Worm (Caenorhabditis elegans) whole organism, late embryonic: Measurements from ENCODE around the gene Y42G9A.3.

ENCODE experiments used
- C38D4.7 ChIP-seq: fragments of 200-800 bp; sonication (Bioruptor generic); optimal IDR thresholded peaks from 2 replicates; lab custom pipeline; 2018; ENCODE audit warnings: mild to moderate bottlenecking, missing genetic modification characterization, moderate library complexity, missing compliant biosample characterization
- elt-2 ChIP-seq: sonication (generic microtip); optimal IDR thresholded peaks from 2 replicates; lab custom pipeline; 2016; ENCODE audit warnings: missing genetic modification reagents, missing genetic modification characterization, missing compliant biosample characterization
- ets-4 ChIP-seq: sonication (generic microtip); optimal IDR thresholded peaks from 2 replicates; lab custom pipeline; 2016; ENCODE audit warnings: missing genetic modification characterization, missing compliant biosample characterization
- hlh-30 ChIP-seq: sonication (generic microtip); optimal IDR thresholded peaks from 2 replicates; lab custom pipeline; 2017; ENCODE audit warnings: antibody characterized with exemption, missing genetic modification characterization, missing compliant biosample characterization; ENCODE audit not compliant: insufficient read depth
- pag-3 ChIP-seq: sonication (generic microtip); optimal IDR thresholded peaks from 2 replicates; lab custom pipeline; 2016; ENCODE audit warnings: missing compliant biosample characterization, missing genetic modification characterization, borderline replicate concordance
- pqm-1 ChIP-seq: sonication (generic microtip); optimal IDR thresholded peaks from 2 replicates; lab custom pipeline; 2016; ENCODE audit warnings: missing genetic modification characterization, missing compliant biosample characterization
- unc-3 ChIP-seq, 2 experiments: fragments of 200-800 bp in 1 of 2; sonication (Bioruptor generic) in 1 of 2; sonication (generic microtip) in 1 of 2; conservative IDR thresholded peaks in 1 of 2; optimal IDR thresholded peaks in 1 of 2; 2 replicates each; pipeline versions ENCODE4 v1.3.6 to Lab custom; 2016 to 2022; ENCODE audit warnings: missing compliant biosample characterization in 2 of 2, missing genetic modification characterization in 2 of 2, missing genetic modification reagents in 1 of 2

- TF ChIP-seq hlh-30 = no peak
- TF ChIP-seq elt-2 (tag; lab: Kevin White, UChicago) = peak; percentile 42
- no peak for TF ChIP-seq C38D4.7
- TF ChIP-seq pag-3 (tag; lab: Kevin White, UChicago) = no peak
- TF ChIP-seq pqm-1 = no peak
- TF ChIP-seq unc-3 (GFP tag; conservative IDR thresholded peaks at IDR 0.05; lab: Robert Waterston, UW) = no peak
- no peak for TF ChIP-seq unc-3 (tag; optimal IDR thresholded peaks at IDR 0.05; lab: Kevin White, UChicago)
- TF ChIP-seq ets-4 (tag; lab: Kevin White, UChicago) = no peak
These were observed 29.1 kb upstream of the Y42G9A.3 start for ce11 chrIII:6116981-6117380.
